Worm (Caenorhabditis elegans) whole organism, L2 larva: Measurements from ENCODE around the gene C52D10.3.

Source experiments
- egl-27 ChIP-seq: sonication (generic microtip); optimal IDR thresholded peaks from 3 replicates; lab custom pipeline; 2017; ENCODE audit warnings: missing biosample characterization, missing genetic modification reagents, missing genetic modification characterization
- mab-5 ChIP-seq: fragments of 150-350 bp; optimal IDR thresholded peaks from 2 replicates; lab custom pipeline; 2014; ENCODE audit warnings: missing biosample characterization, missing genetic modification characterization
- nhr-12 ChIP-seq: fragments of 150-350 bp; optimal IDR thresholded peaks from 2 replicates; lab custom pipeline; 2014; ENCODE audit warnings: missing biosample characterization, missing genetic modification characterization
- nhr-77 ChIP-seq: fragments of 150-350 bp; optimal IDR thresholded peaks from 2 replicates; lab custom pipeline; 2014; ENCODE audit warnings: missing biosample characterization, missing genetic modification characterization
- skn-1 ChIP-seq: sonication (generic microtip); optimal IDR thresholded peaks from 2 replicates; lab custom pipeline; 2017; ENCODE audit warnings: missing biosample characterization, missing genetic modification characterization

ce11 chrIV:17153002-17153401, 23.3 kb upstream of the C52D10.3 start:
- TF ChIP-seq skn-1 (tag; lab: Kevin White, UChicago) (no peak), nhr-12 (tag; lab: Kevin White, UChicago) (no peak), nhr-77 (tag; lab: Kevin White, UChicago) (no peak), egl-27 (tag; lab: Kevin White, UChicago) (no peak), mab-5 (tag; lab: Kevin White, UChicago) (no peak)
